Fruit fly (Drosophila melanogaster): ENCODE results near the gene RabGGTb.

- TF ChIP-seq Dbx (GFP tag; IDR thresholded peaks at IDR 0.05) (no peak), CrebB (tag; optimal IDR thresholded peaks at IDR 0.05) (no peak), Xrp1 (GFP tag; IDR thresholded peaks at IDR 0.05) (no peak), CG1529 (GFP tag; optimal IDR thresholded peaks at IDR 0.05) (no peak), E2f2 (GFP tag; IDR thresholded peaks at IDR 0.05) (no peak), ind (GFP tag; optimal IDR thresholded peaks at IDR 0.05) (no peak), CG3163 (GFP tag; optimal IDR thresholded peaks at IDR 0.05) (no peak)
Measured at dm6 chr2L:2874185-2874541, 4.7 kb upstream of the RabGGTb start, which contains the start of gene Ifrd1.

All from whole organism, embryonic.